Worm (Caenorhabditis elegans) whole organism, L4 larva: ENCODE data around the gene clec-56.

ENCODE experiments used
- F26F4.8 ChIP-seq: fragments of 200-800 bp; sonication (Bioruptor generic); conservative IDR thresholded peaks from 2 replicates; pipeline ENCODE4 v1.3.6; 2022; ENCODE audit warnings: missing genetic modification characterization, missing compliant biosample characterization
- F37D6.2 ChIP-seq: sonication (generic microtip); optimal IDR thresholded peaks from 2 replicates; lab custom pipeline; 2016; ENCODE audit warnings: mild to moderate bottlenecking, missing genetic modification characterization, missing compliant biosample characterization
- F49E8.2 ChIP-seq: sonication (generic microtip); optimal IDR thresholded peaks from 2 replicates; lab custom pipeline; 2016; ENCODE audit warnings: missing compliant biosample characterization, mild to moderate bottlenecking, missing genetic modification characterization, borderline replicate concordance
- Y48G9A.11 ChIP-seq: fragments of 200-800 bp; sonication (Bioruptor generic); IDR thresholded peaks from 2 replicates; pipeline ENCODE4 v1.3.6; 2022; ENCODE audit warnings: missing genetic modification reagents, missing genetic modification characterization, missing compliant biosample characterization
- Y75B8A.6 ChIP-seq: fragments of 200-800 bp; sonication (Bioruptor generic); IDR thresholded peaks from 2 replicates; pipeline ENCODE4 v1.3.6; 2022; ENCODE audit warnings: missing genetic modification reagents, missing genetic modification characterization, missing compliant biosample characterization
- ZK337.2 ChIP-seq: fragments of 200-800 bp; sonication (Bioruptor generic); IDR thresholded peaks from 2 replicates; pipeline ENCODE4 v1.3.6; 2022; ENCODE audit warnings: missing genetic modification reagents, missing genetic modification characterization, missing compliant biosample characterization
- ZK546.5 ChIP-seq, 2 experiments: sonication (generic microtip); optimal IDR thresholded peaks; 2 replicates each; lab custom pipeline; 2017; ENCODE audit warnings: missing biosample characterization in 2 of 2, missing genetic modification characterization in 2 of 2
- aha-1 ChIP-seq: fragments of 150-350 bp; peaks from one replicate; lab custom pipeline; 2014; ENCODE audit warnings: missing biosample characterization, missing genetic modification characterization
- aly-2 ChIP-seq: sonication (generic microtip); optimal IDR thresholded peaks from 2 replicates; lab custom pipeline; 2018; ENCODE audit warnings: missing biosample characterization, missing genetic modification characterization
- ceh-20 ChIP-seq: fragments of 200-800 bp; sonication (Bioruptor generic); IDR thresholded peaks from 2 replicates; pipeline ENCODE4 v1.3.6; 2022; ENCODE audit warnings: missing genetic modification reagents, missing genetic modification characterization, missing compliant biosample characterization
- ceh-28 ChIP-seq: fragments of 150-350 bp; optimal IDR thresholded peaks from 2 replicates; lab custom pipeline; 2014; ENCODE audit warnings: missing biosample characterization, missing genetic modification reagents, missing genetic modification characterization
- ceh-62 ChIP-seq: sonication (generic microtip); optimal IDR thresholded peaks from 2 replicates; lab custom pipeline; 2017; ENCODE audit warnings: missing biosample characterization, missing genetic modification characterization
- cey-2 ChIP-seq: sonication (generic microtip); optimal IDR thresholded peaks from 3 replicates; lab custom pipeline; 2017; ENCODE audit warnings: missing genetic modification characterization, mild to moderate bottlenecking, missing compliant biosample characterization, antibody characterized with exemption, borderline replicate concordance; ENCODE audit not compliant: insufficient read depth
- daf-12 ChIP-seq: fragments of 150-350 bp; optimal IDR thresholded peaks from 2 replicates; lab custom pipeline; 2014; ENCODE audit warnings: missing biosample characterization, missing genetic modification reagents, missing genetic modification characterization
- dmd-9 ChIP-seq: fragments of 200-800 bp; sonication (Bioruptor generic); IDR thresholded peaks from 2 replicates; pipeline ENCODE4 v1.3.6; 2022; ENCODE audit warnings: missing genetic modification reagents, missing genetic modification characterization, missing compliant biosample characterization
- duxl-1 ChIP-seq: sonication (generic microtip); optimal IDR thresholded peaks from 2 replicates; lab custom pipeline; 2016; ENCODE audit warnings: mild to moderate bottlenecking, missing genetic modification characterization, moderate library complexity, missing compliant biosample characterization; ENCODE audit not compliant: poor library complexity
- dve-1 ChIP-seq: sonication (generic microtip); optimal IDR thresholded peaks from 2 replicates; lab custom pipeline; 2017; ENCODE audit warnings: antibody characterized with exemption, mild to moderate bottlenecking, missing genetic modification characterization, missing compliant biosample characterization; ENCODE audit not compliant: insufficient read depth
- egl-43 ChIP-seq: fragments of 200-800 bp; sonication (Bioruptor generic); IDR thresholded peaks from 2 replicates; pipeline ENCODE4 v1.3.6; 2022; ENCODE audit warnings: missing genetic modification reagents, missing genetic modification characterization, missing compliant biosample characterization
- hlh-11 ChIP-seq: fragments of 200-800 bp; sonication (Bioruptor generic); optimal IDR thresholded peaks from 2 replicates; lab custom pipeline; 2018; ENCODE audit warnings: mild to moderate bottlenecking, missing genetic modification characterization, missing compliant biosample characterization
- hlh-30 ChIP-seq: sonication (generic microtip); optimal IDR thresholded peaks from 2 replicates; lab custom pipeline; 2017; ENCODE audit warnings: antibody characterized with exemption, mild to moderate bottlenecking, missing genetic modification characterization, missing compliant biosample characterization; ENCODE audit not compliant: insufficient read depth
- jun-1 ChIP-seq: fragments of 150-350 bp; optimal IDR thresholded peaks from 2 replicates; lab custom pipeline; 2014; ENCODE audit warnings: missing biosample characterization, missing genetic modification reagents, missing genetic modification characterization
- lin-13 ChIP-seq: fragments of 150-350 bp; optimal IDR thresholded peaks from 2 replicates; lab custom pipeline; 2014; ENCODE audit warnings: missing biosample characterization, missing genetic modification reagents, missing genetic modification characterization
- lin-39 ChIP-seq: fragments of 150-350 bp; optimal IDR thresholded peaks from 2 replicates; lab custom pipeline; 2014; ENCODE audit warnings: missing biosample characterization, missing genetic modification reagents, missing genetic modification characterization
- lir-3 ChIP-seq: sonication (generic microtip); optimal IDR thresholded peaks from 2 replicates; lab custom pipeline; 2016; ENCODE audit warnings: mild to moderate bottlenecking, missing genetic modification characterization, missing compliant biosample characterization
- madf-5 ChIP-seq, 2 experiments: fragments of 200-800 bp; sonication (Bioruptor generic); IDR thresholded peaks; 2 replicates each; pipeline ENCODE4 v1.3.6; 2022; ENCODE audit warnings: missing compliant biosample characterization in 2 of 2, missing genetic modification characterization in 2 of 2
- mdt-29 ChIP-seq: fragments of 200-800 bp; sonication (Bioruptor generic); IDR thresholded peaks from 2 replicates; pipeline ENCODE4 v1.3.6; 2022; ENCODE audit warnings: missing genetic modification reagents, missing genetic modification characterization, missing compliant biosample characterization
- mes-2 ChIP-seq: sonication (generic microtip); optimal IDR thresholded peaks from 2 replicates; lab custom pipeline; 2016; ENCODE audit warnings: missing genotype, mild to moderate bottlenecking, missing genetic modification characterization, missing compliant biosample characterization; ENCODE audit not compliant: poor library complexity, severe bottlenecking
- nhr-10 ChIP-seq: fragments of 150-350 bp; optimal IDR thresholded peaks from 2 replicates; lab custom pipeline; 2014; ENCODE audit warnings: missing biosample characterization, missing genetic modification characterization
- nhr-102 ChIP-seq: sonication (generic microtip); optimal IDR thresholded peaks from 2 replicates; lab custom pipeline; 2016; ENCODE audit warnings: mild to moderate bottlenecking, missing genetic modification characterization, moderate library complexity, missing compliant biosample characterization
- nhr-28 ChIP-seq: fragments of 150-350 bp; optimal IDR thresholded peaks from 2 replicates; lab custom pipeline; 2014; ENCODE audit warnings: missing biosample characterization, missing genetic modification characterization
- nhr-41 ChIP-seq: fragments of 200-800 bp; sonication (Bioruptor generic); IDR thresholded peaks from 2 replicates; pipeline ENCODE4 v1.3.6; 2022; ENCODE audit warnings: missing genetic modification reagents, missing genetic modification characterization, missing compliant biosample characterization
- nhr-48 ChIP-seq: sonication (generic microtip); optimal IDR thresholded peaks from 2 replicates; lab custom pipeline; 2016; ENCODE audit warnings: mild to moderate bottlenecking, missing genetic modification characterization, missing compliant biosample characterization
- nhr-6 ChIP-seq: fragments of 150-350 bp; optimal IDR thresholded peaks from 2 replicates; lab custom pipeline; 2014; ENCODE audit warnings: missing biosample characterization, missing genetic modification characterization
- nhr-76 ChIP-seq: fragments of 150-350 bp; optimal IDR thresholded peaks from 2 replicates; lab custom pipeline; 2014; ENCODE audit warnings: missing biosample characterization, missing genetic modification characterization
- php-3 ChIP-seq: fragments of 200-800 bp; sonication (Bioruptor generic); IDR thresholded peaks from 2 replicates; pipeline ENCODE4 v1.3.6; 2022; ENCODE audit warnings: missing genetic modification reagents, missing genetic modification characterization, missing compliant biosample characterization
- pqm-1 ChIP-seq: sonication (generic microtip); optimal IDR thresholded peaks from 2 replicates; lab custom pipeline; 2017; ENCODE audit warnings: missing biosample characterization, missing genetic modification characterization
- saeg-2 ChIP-seq: fragments of 200-800 bp; sonication (Bioruptor generic); IDR thresholded peaks from 2 replicates; pipeline ENCODE4 v1.3.6; 2022; ENCODE audit warnings: missing genetic modification reagents, missing genetic modification characterization, missing compliant biosample characterization
- sdz-12 ChIP-seq: fragments of 200-800 bp; sonication (Bioruptor generic); optimal IDR thresholded peaks from 2 replicates; lab custom pipeline; 2018; ENCODE audit warnings: mild to moderate bottlenecking, missing genetic modification characterization, missing compliant biosample characterization
- skn-1 ChIP-seq: fragments of 150-350 bp; optimal IDR thresholded peaks from 2 replicates; lab custom pipeline; 2014; ENCODE audit warnings: missing biosample characterization, missing genetic modification characterization
- snpc-4 ChIP-seq: fragments of 150-350 bp; optimal IDR thresholded peaks from 2 replicates; lab custom pipeline; 2014; ENCODE audit warnings: missing biosample characterization, missing genetic modification characterization
- unc-130 ChIP-seq: sonication (generic microtip); optimal IDR thresholded peaks from 2 replicates; lab custom pipeline; 2016; ENCODE audit warnings: missing genetic modification reagents, missing genetic modification characterization, missing compliant biosample characterization
- unc-39 ChIP-seq: sonication (generic microtip); optimal IDR thresholded peaks from 2 replicates; lab custom pipeline; 2017; ENCODE audit warnings: missing biosample characterization, missing genetic modification characterization
- zfp-3 ChIP-seq: fragments of 200-800 bp; sonication (Bioruptor generic); conservative IDR thresholded peaks from 2 replicates; pipeline ENCODE4 v1.3.6; 2022; ENCODE audit warnings: missing genetic modification reagents, missing genetic modification characterization, missing compliant biosample characterization
- zip-2 ChIP-seq: fragments of 150-350 bp; optimal IDR thresholded peaks from 2 replicates; lab custom pipeline; 2014; ENCODE audit warnings: missing biosample characterization, missing genetic modification characterization

Gene clec-56

DNA sequence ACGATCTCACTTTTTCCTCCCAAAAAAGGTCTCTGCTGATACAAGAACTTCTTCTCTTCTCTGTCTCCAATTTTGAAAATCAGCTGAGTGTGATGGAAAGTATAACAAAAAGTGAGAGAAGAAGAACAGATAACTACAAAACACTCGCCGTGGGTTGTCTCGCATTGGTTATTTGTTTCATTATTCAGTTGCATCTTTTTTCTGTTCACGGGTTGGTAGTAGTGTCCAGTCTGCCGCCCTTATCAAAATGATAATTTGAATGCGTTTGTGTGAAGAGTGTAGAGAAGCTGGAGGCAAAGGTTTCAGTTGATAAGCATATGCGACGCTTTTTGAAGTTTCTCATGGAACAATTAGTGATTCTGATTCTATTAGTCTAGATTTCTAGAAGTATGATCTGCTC lies 28.9 kb downstream of the clec-56 start (continued):
- TF ChIP-seq nhr-28 (peak; percentile 96), unc-130 (GFP tag; lab: Kevin White, UChicago) (no peak), dmd-9 (GFP tag; lab: Robert Waterston, UW) (no peak), snpc-4 (tag; lab: Kevin White, UChicago) (no peak), madf-5 (GFP tag; IDR thresholded peaks at IDR 0.05; lab: Robert Waterston, UW) (no peak), F49E8.2 (no peak), egl-43 (GFP tag; lab: Robert Waterston, UW) (no peak), hlh-11 (tag; lab: Kevin White, UChicago) (peak; percentile 75), F26F4.8 (GFP tag; lab: Robert Waterston, UW) (no peak), mes-2 (tag; lab: Kevin White, UChicago) (peak; percentile 11), ZK337.2 (GFP tag; lab: Robert Waterston, UW) (no peak), pqm-1 (tag; lab: Kevin White, UChicago) (peak; percentile 95), Y75B8A.6 (no peak), F37D6.2 (tag; lab: Kevin White, UChicago) (no peak), nhr-76 (no peak), zfp-3 (GFP tag; lab: Robert Waterston, UW) (no peak), ceh-28 (tag; lab: Kevin White, UChicago) (no peak), nhr-102 (no peak), nhr-6 (tag; lab: Kevin White, UChicago) (peak; percentile 76), mdt-29 (GFP tag; lab: Robert Waterston, UW) (no peak), nhr-41 (GFP tag; lab: Robert Waterston, UW) (no peak), nhr-48 (tag; lab: Kevin White, UChicago) (no peak), lin-39 (tag; lab: Kevin White, UChicago) (no peak), cey-2 (no peak), dve-1 (tag; lab: Kevin White, UChicago) (peak; percentile 51), jun-1 (tag; lab: Kevin White, UChicago) (no peak), hlh-30 (tag; lab: Kevin White, UChicago) (peak; percentile 44), aly-2 (tag; lab: Kevin White, UChicago) (no peak), ceh-20 (GFP tag; lab: Robert Waterston, UW) (no peak), daf-12 (tag; lab: Kevin White, UChicago) (no peak), lin-13 (GFP tag; lab: Kevin White, UChicago) (no peak), skn-1 (tag; lab: Kevin White, UChicago) (no peak), aha-1 (tag; lab: Kevin White, UChicago) (peak; percentile 94), saeg-2 (GFP tag; lab: Robert Waterston, UW) (no peak), lir-3 (tag; lab: Kevin White, UChicago) (no peak), Y48G9A.11 (GFP tag; lab: Robert Waterston, UW) (no peak), ceh-62 (tag; lab: Kevin White, UChicago) (no peak), unc-39 (tag; lab: Kevin White, UChicago) (no peak), php-3 (GFP tag; lab: Robert Waterston, UW) (no peak), zip-2 (no peak), ZK546.5 (tag; optimal IDR thresholded peaks at IDR 0.05; lab: Kevin White, UChicago) (no peak), nhr-10 (tag; lab: Kevin White, UChicago) (no peak), duxl-1 (tag; lab: Kevin White, UChicago) (no peak), sdz-12 (GFP tag; lab: Kevin White, UChicago) (no peak)
